Fruit fly (Drosophila melanogaster) whole organism, adult: ENCODE data around the gene mRRF1.

Experiments
- CG11617 ChIP-seq: fragments of 200-800 bp; sonication (Bioruptor generic); optimal IDR thresholded peaks from 2 replicates; lab custom pipeline; 2017; ENCODE audit warnings: mild to moderate bottlenecking, missing biosample characterization, missing genetic modification reagents, missing genetic modification characterization
- CG12768 ChIP-seq: fragments of 200-800 bp; sonication (Bioruptor generic); optimal IDR thresholded peaks from 2 replicates; lab custom pipeline; 2017; ENCODE audit warnings: missing biosample characterization, missing genetic modification characterization, mild to moderate bottlenecking, moderate library complexity, missing genetic modification reagents
- CG1620 ChIP-seq: fragments of 200-800 bp; sonication (Bioruptor generic); optimal IDR thresholded peaks from 2 replicates; lab custom pipeline; 2016; ENCODE audit warnings: missing biosample characterization, missing genetic modification characterization
- CG33017 ChIP-seq: fragments of 200-800 bp; sonication (Bioruptor generic); optimal IDR thresholded peaks from 2 replicates; lab custom pipeline; 2018; ENCODE audit warnings: missing biosample characterization, mild to moderate bottlenecking, missing genetic modification characterization, moderate library complexity
- CG5204 ChIP-seq: fragments of 200-800 bp; sonication (Bioruptor generic); optimal IDR thresholded peaks from 2 replicates; lab custom pipeline; 2016; ENCODE audit warnings: missing biosample characterization, missing genetic modification characterization
- CG7101 ChIP-seq: fragments of 200-800 bp; sonication (Bioruptor generic); optimal IDR thresholded peaks from 2 replicates; lab custom pipeline; 2018; ENCODE audit warnings: missing biosample characterization, mild to moderate bottlenecking, missing genetic modification characterization, moderate library complexity
- Mnt ChIP-seq: fragments of 200-800 bp; sonication (Bioruptor generic); optimal IDR thresholded peaks from 2 replicates; lab custom pipeline; 2016; ENCODE audit warnings: missing biosample characterization, mild to moderate bottlenecking, missing genetic modification characterization
- bab1 ChIP-seq: fragments of 200-800 bp; sonication (Bioruptor generic); optimal IDR thresholded peaks from 3 replicates; lab custom pipeline; 2019; ENCODE audit warnings: missing biosample characterization, mild to moderate bottlenecking, missing genetic modification characterization, moderate library complexity
- cic ChIP-seq: fragments of 200-800 bp; sonication (Bioruptor generic); optimal IDR thresholded peaks from 2 replicates; lab custom pipeline; 2017; ENCODE audit warnings: missing biosample characterization, mild to moderate bottlenecking, missing genetic modification characterization, moderate library complexity
- cnc ChIP-seq, 2 experiments: fragments of >200 bp; optimal IDR thresholded peaks; 2 replicates each; lab custom pipeline; 2017
- kay ChIP-seq: fragments of 200-800 bp; sonication (Bioruptor generic); peaks from one replicate; lab custom pipeline; 2016; ENCODE audit warnings: missing biosample characterization, missing genetic modification characterization, borderline replicate concordance
- ovo ChIP-seq: fragments of 200-800 bp; sonication (Bioruptor generic); optimal IDR thresholded peaks from 2 replicates; lab custom pipeline; 2016; ENCODE audit warnings: missing biosample characterization, missing genetic modification characterization
- toe ChIP-seq: fragments of 200-800 bp; sonication (Bioruptor generic); optimal IDR thresholded peaks from 2 replicates; lab custom pipeline; 2016; ENCODE audit warnings: missing biosample characterization, missing genetic modification characterization

DNA sequence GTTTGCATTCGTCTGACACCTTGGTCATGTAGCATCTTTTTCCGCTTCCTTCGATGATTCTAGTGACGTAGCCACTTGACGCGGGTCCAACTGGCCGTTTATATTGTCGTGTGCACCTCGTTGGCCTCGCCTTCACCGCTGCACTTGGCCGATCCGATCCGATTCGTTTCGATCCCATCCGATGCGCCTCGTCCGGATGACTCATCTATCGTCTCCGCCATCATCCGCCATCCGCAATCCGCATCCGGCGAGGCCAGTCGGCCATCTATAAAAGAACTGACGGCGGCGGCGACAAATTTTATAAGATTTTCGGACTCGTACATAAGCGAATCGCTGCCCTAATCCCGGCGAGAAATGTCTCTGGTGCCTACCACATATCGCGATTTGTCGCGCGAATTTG lies 11.0 kb downstream of the mRRF1 start, which contains the start of gene CG4461:
- TF ChIP-seq ovo (GFP tag; lab: Kevin White, UChicago) = no peak
- TF ChIP-seq kay (GFP tag; lab: Kevin White, UChicago) = no peak
- TF ChIP-seq CG5204 (GFP tag; lab: Kevin White, UChicago) = no peak
- TF ChIP-seq Mnt (GFP tag; lab: Kevin White, UChicago) = no peak
- TF ChIP-seq CG12768 = no peak
- no peak for TF ChIP-seq cnc (optimal IDR thresholded peaks at IDR 0.05; lab: Kevin White, UChicago)
- no peak for TF ChIP-seq CG1620 (GFP tag; lab: Kevin White, UChicago)
- TF ChIP-seq CG11617 (GFP tag; lab: Kevin White, UChicago) = no peak
- TF ChIP-seq CG33017 = no peak
- no peak for TF ChIP-seq toe (GFP tag; lab: Kevin White, UChicago)
- TF ChIP-seq cic (GFP tag; lab: Kevin White, UChicago) = no peak
- TF ChIP-seq CG7101 (tag; lab: Kevin White, UChicago) = no peak
- TF ChIP-seq bab1 (GFP tag; lab: Kevin White, UChicago) = no peak
